Fruit fly (Drosophila melanogaster) whole organism, pupa: Measurements from ENCODE around the gene CG11638.

Source experiments
- CG10348 ChIP-seq: fragments of 200-800 bp; sonication (Bioruptor generic); IDR thresholded peaks from 2 replicates; pipeline ENCODE4 v1.3.6; 2022; ENCODE audit warnings: missing biosample characterization, missing genetic modification characterization
- CG13204 ChIP-seq: fragments of 200-800 bp; sonication (Bioruptor generic); optimal IDR thresholded peaks from 2 replicates; lab custom pipeline; 2018; ENCODE audit warnings: missing biosample characterization, mild to moderate bottlenecking, missing genetic modification characterization, moderate library complexity
- CG14655 ChIP-seq: fragments of 200-800 bp; sonication (Bioruptor generic); optimal IDR thresholded peaks from 3 replicates; lab custom pipeline; 2017; ENCODE audit warnings: mild to moderate bottlenecking, missing biosample characterization, missing genetic modification reagents, missing genetic modification characterization
- CG17806 ChIP-seq: fragments of 200-800 bp; sonication (Bioruptor generic); optimal IDR thresholded peaks from 2 replicates; lab custom pipeline; 2018; ENCODE audit warnings: missing biosample characterization, mild to moderate bottlenecking, missing genetic modification characterization, moderate library complexity
- CG32121 ChIP-seq: fragments of 200-800 bp; sonication (Bioruptor generic); IDR thresholded peaks from 2 replicates; pipeline ENCODE4 v1.3.6; 2022; ENCODE audit warnings: missing biosample characterization, missing genetic modification characterization
- CG4496 ChIP-seq: fragments of 200-800 bp; sonication (Bioruptor generic); IDR thresholded peaks from 3 replicates; pipeline ENCODE4 v1.3.6; 2022; ENCODE audit warnings: missing biosample characterization, missing genetic modification characterization
- CG8159 ChIP-seq: fragments of 200-800 bp; sonication (Bioruptor generic); optimal IDR thresholded peaks from 3 replicates; lab custom pipeline; 2018; ENCODE audit warnings: missing biosample characterization, mild to moderate bottlenecking, missing genetic modification characterization, moderate library complexity
- EcR ChIP-seq: fragments of 200-800 bp; sonication (Bioruptor generic); optimal IDR thresholded peaks from 3 replicates; lab custom pipeline; 2019; ENCODE audit warnings: missing biosample characterization, missing genetic modification characterization, mild to moderate bottlenecking, moderate library complexity, missing genetic modification reagents
- Ets98B ChIP-seq: fragments of 200-800 bp; sonication (Bioruptor generic); IDR thresholded peaks from 2 replicates; pipeline ENCODE4 v1.3.6; 2022; ENCODE audit warnings: missing biosample characterization, missing genetic modification characterization
- Pif1A ChIP-seq: fragments of 200-800 bp; sonication (Bioruptor generic); optimal IDR thresholded peaks from 3 replicates; lab custom pipeline; 2016; ENCODE audit warnings: missing biosample characterization, missing genetic modification characterization
- Pif1B ChIP-seq: fragments of 200-800 bp; sonication (Bioruptor generic); optimal IDR thresholded peaks from 3 replicates; lab custom pipeline; 2016; ENCODE audit warnings: missing biosample characterization, missing genetic modification characterization
- rn ChIP-seq: fragments of 200-800 bp; sonication (Bioruptor generic); IDR thresholded peaks from 2 replicates; pipeline ENCODE4 v1.3.6; 2022; ENCODE audit warnings: missing biosample characterization, missing genetic modification characterization

- no peak for TF ChIP-seq CG10348
- TF ChIP-seq CG4496 = no peak
- TF ChIP-seq EcR (GFP tag; lab: Kevin White, UChicago) = no peak
- no peak for TF ChIP-seq CG13204 (GFP tag; lab: Kevin White, UChicago)
- no peak for TF ChIP-seq CG17806 (tag; lab: Kevin White, UChicago)
- TF ChIP-seq rn (GFP tag; lab: Robert Waterston, UW) = no peak
- TF ChIP-seq CG8159 = no peak
- no peak for TF ChIP-seq Pif1B (GFP tag; lab: Kevin White, UChicago)
- TF ChIP-seq Ets98B = no peak
- TF ChIP-seq CG14655 = no peak
- TF ChIP-seq CG32121 = no peak
- no peak for TF ChIP-seq Pif1A (GFP tag; lab: Kevin White, UChicago)
Observed at dm6 chrX:1011543-1012085, 14.9 kb downstream of the CG11638 start, which contains the start of the genes TfIIA-S-2 and CG14631.
